Worm (Caenorhabditis elegans) whole organism, midembryonic: Measurements from ENCODE around the gene K03H9.3.

Source experiments
- T22C8.4 ChIP-seq: fragments of 200-800 bp; sonication (Bioruptor generic); IDR thresholded peaks from 2 replicates; pipeline ENCODE4 v1.3.6; 2022; ENCODE audit warnings: missing genetic modification characterization, missing compliant biosample characterization
- cog-1 ChIP-seq: sonication (generic microtip); optimal IDR thresholded peaks from 2 replicates; lab custom pipeline; 2016; ENCODE audit warnings: missing genetic modification characterization, missing compliant biosample characterization
- flt-1 ChIP-seq: fragments of 200-800 bp; sonication (Bioruptor generic); IDR thresholded peaks from 2 replicates; pipeline ENCODE4 v1.3.6; 2022; ENCODE audit warnings: missing genetic modification characterization, missing compliant biosample characterization
- klf-2 ChIP-seq: fragments of 200-800 bp; sonication (Bioruptor generic); conservative IDR thresholded peaks from 2 replicates; pipeline ENCODE4 v1.3.6; 2022; ENCODE audit warnings: missing genetic modification reagents, missing genetic modification characterization, missing compliant biosample characterization
- med-1 ChIP-seq: sonication (generic microtip); optimal IDR thresholded peaks from 2 replicates; lab custom pipeline; 2017; ENCODE audit warnings: missing genetic modification characterization, mild to moderate bottlenecking, missing compliant biosample characterization, antibody characterized with exemption, missing genetic modification reagents; ENCODE audit not compliant: insufficient read depth
- ref-1 ChIP-seq: fragments of 200-800 bp; sonication (Bioruptor generic); conservative IDR thresholded peaks from 2 replicates; pipeline ENCODE4 v1.3.6; 2022; ENCODE audit warnings: missing genetic modification reagents, missing genetic modification characterization, missing compliant biosample characterization
- tab-1 ChIP-seq: fragments of 200-800 bp; sonication (Bioruptor generic); IDR thresholded peaks from 2 replicates; pipeline ENCODE4 v1.3.6; 2022; ENCODE audit warnings: missing genetic modification characterization, missing compliant biosample characterization
- ztf-23 ChIP-seq: fragments of 200-800 bp; sonication (Bioruptor generic); IDR thresholded peaks from 2 replicates; pipeline ENCODE4 v1.3.6; 2022; ENCODE audit warnings: missing genetic modification reagents, missing genetic modification characterization, missing compliant biosample characterization
- ztf-29 ChIP-seq: fragments of 200-800 bp; sonication (Bioruptor generic); IDR thresholded peaks from 2 replicates; pipeline ENCODE4 v1.3.6; 2022; ENCODE audit warnings: missing genetic modification reagents, missing genetic modification characterization, missing compliant biosample characterization

Gene K03H9.3

DNA sequence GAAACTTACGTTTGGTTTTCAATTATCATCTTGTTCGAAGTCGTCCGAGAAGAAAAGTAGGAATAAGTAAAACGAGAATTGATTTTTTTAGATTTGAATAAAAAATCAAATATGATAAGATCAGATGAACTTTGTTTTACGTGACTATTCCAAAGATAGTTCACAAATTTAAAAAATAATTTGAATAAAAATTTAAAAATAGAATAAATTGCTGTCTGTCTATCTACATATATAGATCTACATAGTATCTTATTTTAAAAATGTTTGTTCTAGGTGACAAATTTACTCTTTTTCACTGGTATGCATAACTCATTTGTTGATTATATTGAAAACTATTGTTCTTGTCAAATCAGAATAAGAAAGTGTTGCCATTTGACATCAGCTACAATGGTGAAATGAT lies 35.0 kb upstream of the K03H9.3 start, which contains the start of gene F58F12.2:
Gene F58F12.2, minus strand, starts transcription at position 101 of the 400 bp plus-strand sequence.
- TF ChIP-seq T22C8.4 (GFP tag; lab: Robert Waterston, UW) = no peak
- TF ChIP-seq med-1 (GFP tag; lab: Kevin White, UChicago) = no peak
- no peak for TF ChIP-seq cog-1 (tag; lab: Kevin White, UChicago)
- TF ChIP-seq klf-2 (GFP tag; lab: Robert Waterston, UW) = no peak
- no peak for TF ChIP-seq ztf-23 (GFP tag; lab: Robert Waterston, UW)

DNA sequence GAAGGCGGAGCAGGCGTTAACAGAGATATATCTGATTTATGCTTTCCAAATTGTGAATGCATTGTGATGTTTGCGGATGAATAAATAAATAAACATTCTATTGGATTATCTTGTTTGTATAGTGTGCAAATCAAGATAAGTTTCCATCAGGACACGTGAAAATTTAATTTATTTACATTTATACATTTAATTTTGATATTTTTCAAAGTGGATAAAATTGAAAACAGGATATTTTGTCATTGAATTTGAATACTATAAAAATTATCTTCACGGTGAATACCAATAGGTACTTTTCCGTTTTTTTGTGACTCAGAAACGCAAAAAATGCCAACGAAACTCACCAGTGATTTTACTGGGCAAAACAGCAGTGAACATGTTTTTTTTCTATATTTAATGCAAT lies 31.7 kb upstream of the K03H9.3 start, which contains the start of gene F58F12.3:
Gene F58F12.3, minus strand, starts transcription at position 101 of the 400 bp plus-strand sequence.
- TF ChIP-seq tab-1 (GFP tag; lab: Robert Waterston, UW) (no peak), med-1 (GFP tag; lab: Kevin White, UChicago) (no peak), T22C8.4 (GFP tag; lab: Robert Waterston, UW) (no peak), ref-1 (no peak), ztf-23 (GFP tag; lab: Robert Waterston, UW) (no peak)

DNA sequence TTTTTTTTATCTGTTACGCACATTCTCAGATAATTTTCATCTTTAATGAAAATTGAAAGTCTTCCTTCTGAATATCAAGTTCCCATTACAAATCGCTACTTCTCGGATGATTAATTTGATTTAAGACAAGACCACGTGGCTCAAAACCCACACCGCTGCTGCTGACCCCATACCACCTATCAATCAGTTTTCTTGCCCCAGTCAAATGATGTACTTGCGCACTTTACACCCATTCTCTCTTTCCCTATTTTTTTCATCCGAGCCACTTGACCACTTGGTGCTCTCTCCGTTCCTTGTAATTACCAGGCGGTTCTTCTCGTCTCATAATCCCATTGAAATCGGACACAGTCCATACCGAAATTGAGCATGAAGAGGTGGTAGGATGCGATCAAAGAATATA lies 28.9 kb upstream of the K03H9.3 start:
- TF ChIP-seq tab-1 (GFP tag; lab: Robert Waterston, UW) = no peak
- no peak for TF ChIP-seq ztf-23 (GFP tag; lab: Robert Waterston, UW)
- no peak for TF ChIP-seq flt-1 (GFP tag; lab: Robert Waterston, UW)
- no peak for TF ChIP-seq cog-1 (tag; lab: Kevin White, UChicago)
- TF ChIP-seq med-1 (GFP tag; lab: Kevin White, UChicago) = no peak
- TF ChIP-seq klf-2 (GFP tag; lab: Robert Waterston, UW) = no peak
- TF ChIP-seq ref-1 = no peak
- TF ChIP-seq ztf-29 (GFP tag; lab: Robert Waterston, UW) = no peak
- TF ChIP-seq T22C8.4 (GFP tag; lab: Robert Waterston, UW) = no peak

DNA sequence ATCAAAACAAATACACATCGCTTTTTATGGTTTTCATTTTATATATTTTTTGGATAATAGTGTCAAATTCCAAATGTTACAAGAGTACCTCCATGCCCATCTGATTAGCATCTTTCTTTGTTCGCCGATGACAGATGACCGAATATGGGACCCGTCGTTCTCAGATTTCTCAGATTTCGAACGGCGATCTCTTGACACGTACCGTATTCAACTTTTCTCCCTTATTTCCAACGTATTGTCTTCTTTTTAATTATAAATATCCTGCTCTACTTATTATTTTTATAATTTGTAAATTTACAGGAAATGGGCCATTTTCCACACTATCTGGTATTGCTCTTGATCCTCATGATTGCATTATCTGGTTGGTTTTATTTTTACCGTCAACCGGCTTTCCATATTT lies 24.5 kb upstream of the K03H9.3 start, which contains the start of gene zig-10:
Gene zig-10, plus strand, starts transcription at position 301 of the 400 bp plus-strand sequence.
- TF ChIP-seq ref-1 (no peak), med-1 (GFP tag; lab: Kevin White, UChicago) (no peak), tab-1 (GFP tag; lab: Robert Waterston, UW) (no peak), T22C8.4 (GFP tag; lab: Robert Waterston, UW) (no peak), klf-2 (GFP tag; lab: Robert Waterston, UW) (no peak), flt-1 (GFP tag; lab: Robert Waterston, UW) (no peak), ztf-29 (GFP tag; lab: Robert Waterston, UW) (no peak), ztf-23 (GFP tag; lab: Robert Waterston, UW) (no peak), cog-1 (tag; lab: Kevin White, UChicago) (no peak)

DNA sequence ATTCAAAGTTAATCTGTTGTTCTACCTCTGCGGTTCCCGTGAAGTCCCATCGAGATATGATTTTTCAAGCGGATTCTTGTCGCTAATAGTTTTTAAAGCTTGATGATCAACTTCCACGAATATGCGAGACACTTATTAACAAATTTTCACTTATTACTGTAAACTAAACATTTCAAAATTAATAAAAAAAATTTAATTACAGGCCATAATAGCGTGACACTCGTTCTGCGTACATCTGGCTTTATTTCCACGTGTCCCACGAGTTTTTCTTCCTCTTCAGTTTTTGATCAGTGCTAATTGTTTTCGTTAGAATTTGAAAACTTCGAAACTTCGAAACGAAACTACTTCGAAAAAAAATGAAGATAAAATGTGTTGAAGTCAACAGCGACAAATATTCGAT lies 21.3 kb upstream of the K03H9.3 start, which contains the start of gene btb-2:
Gene btb-2, plus strand, starts transcription at position 301 of the 400 bp plus-strand sequence.
- no peak for TF ChIP-seq med-1 (GFP tag; lab: Kevin White, UChicago)
- TF ChIP-seq ztf-29 (GFP tag; lab: Robert Waterston, UW) = no peak
- TF ChIP-seq T22C8.4 (GFP tag; lab: Robert Waterston, UW) = no peak
- no peak for TF ChIP-seq ztf-23 (GFP tag; lab: Robert Waterston, UW)
- TF ChIP-seq flt-1 (GFP tag; lab: Robert Waterston, UW) = no peak
- TF ChIP-seq tab-1 (GFP tag; lab: Robert Waterston, UW) = no peak
- TF ChIP-seq cog-1 (tag; lab: Kevin White, UChicago) = no peak
- no peak for TF ChIP-seq ref-1
- TF ChIP-seq klf-2 (GFP tag; lab: Robert Waterston, UW) = no peak

DNA sequence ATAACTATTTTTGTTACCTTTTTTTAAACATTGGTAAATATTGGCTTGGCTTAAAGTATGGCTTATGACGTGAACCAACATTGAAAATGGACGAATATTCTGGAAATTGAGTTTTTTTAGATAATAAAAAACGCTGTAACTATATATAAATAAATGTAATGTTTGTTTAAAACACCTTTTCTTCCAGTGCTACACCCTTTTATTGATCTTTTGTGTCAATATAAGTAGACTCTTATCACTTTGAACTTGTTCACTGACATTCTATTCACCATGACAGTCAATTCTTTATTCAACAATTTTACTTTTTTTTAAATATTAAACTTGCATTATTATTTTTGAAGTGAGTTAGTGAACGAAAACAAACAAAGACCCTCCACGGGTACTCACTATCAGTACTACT lies 19.7 kb upstream of the K03H9.3 start, which contains the start of gene T25D10.1:
Gene T25D10.1, plus strand, starts transcription at position 169 of the 400 bp plus-strand sequence.
- TF ChIP-seq T22C8.4 (GFP tag; lab: Robert Waterston, UW) = no peak
- TF ChIP-seq tab-1 (GFP tag; lab: Robert Waterston, UW) = no peak
- no peak for TF ChIP-seq ref-1
- no peak for TF ChIP-seq med-1 (GFP tag; lab: Kevin White, UChicago)
- TF ChIP-seq klf-2 (GFP tag; lab: Robert Waterston, UW) = no peak
- no peak for TF ChIP-seq flt-1 (GFP tag; lab: Robert Waterston, UW)
- no peak for TF ChIP-seq cog-1 (tag; lab: Kevin White, UChicago)
- no peak for TF ChIP-seq ztf-29 (GFP tag; lab: Robert Waterston, UW)
- no peak for TF ChIP-seq ztf-23 (GFP tag; lab: Robert Waterston, UW)

DNA sequence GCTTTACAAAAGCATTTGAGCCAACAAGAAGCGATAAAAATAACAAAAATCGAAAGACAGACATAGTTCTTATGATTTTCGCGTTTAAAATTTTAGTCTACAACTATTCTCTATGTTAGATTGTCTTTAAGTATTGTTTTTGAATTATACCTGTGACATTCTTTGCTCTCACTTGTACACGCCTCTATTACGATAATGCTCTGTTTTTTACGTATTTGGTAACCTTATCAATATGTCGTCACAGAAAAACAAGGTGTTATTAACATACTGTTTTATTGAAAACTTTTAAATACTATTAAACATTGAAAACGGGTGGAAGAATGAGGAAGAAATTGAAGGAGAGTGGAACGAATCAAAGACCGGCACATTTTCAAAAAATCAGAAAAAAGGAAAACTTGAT lies 15.6 kb upstream of the K03H9.3 start, which contains the start of gene spp-11:
Gene spp-11, minus strand, starts transcription at position 101 of the 400 bp plus-strand sequence.
- TF ChIP-seq ztf-29 (GFP tag; lab: Robert Waterston, UW) (no peak), tab-1 (GFP tag; lab: Robert Waterston, UW) (no peak), med-1 (GFP tag; lab: Kevin White, UChicago) (no peak), ref-1 (no peak)

DNA sequence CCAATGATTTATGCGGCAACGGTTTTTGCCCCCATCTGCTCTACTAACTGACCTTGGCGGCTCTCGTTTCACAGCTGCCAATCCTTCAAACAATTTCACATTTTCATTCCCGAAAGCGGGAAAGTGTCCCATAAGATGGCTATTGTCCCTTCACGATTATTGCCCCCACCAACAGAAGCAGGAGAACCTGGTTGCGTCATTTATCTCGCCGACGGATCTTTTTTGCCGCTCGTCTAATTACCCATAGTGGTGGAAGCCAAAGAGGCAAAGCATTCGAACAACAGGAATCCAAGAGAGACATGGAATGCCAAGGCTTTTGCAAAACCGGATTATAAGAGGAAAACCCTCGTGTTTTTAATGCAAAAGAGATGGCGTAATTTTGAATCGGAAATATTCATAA lies 13.8 kb upstream of the K03H9.3 start:
- TF ChIP-seq klf-2 (GFP tag; lab: Robert Waterston, UW) (no peak), ztf-29 (GFP tag; lab: Robert Waterston, UW) (0 out of 2 replicates have a peak, but pooled peaks have one; percentile 47), flt-1 (GFP tag; lab: Robert Waterston, UW) (no peak), med-1 (GFP tag; lab: Kevin White, UChicago) (no peak), T22C8.4 (GFP tag; lab: Robert Waterston, UW) (no peak), cog-1 (tag; lab: Kevin White, UChicago) (no peak), tab-1 (GFP tag; lab: Robert Waterston, UW) (no peak), ref-1 (no peak), ztf-23 (GFP tag; lab: Robert Waterston, UW) (peak; percentile 33; the same call in 1 of the 2 replicates)

DNA sequence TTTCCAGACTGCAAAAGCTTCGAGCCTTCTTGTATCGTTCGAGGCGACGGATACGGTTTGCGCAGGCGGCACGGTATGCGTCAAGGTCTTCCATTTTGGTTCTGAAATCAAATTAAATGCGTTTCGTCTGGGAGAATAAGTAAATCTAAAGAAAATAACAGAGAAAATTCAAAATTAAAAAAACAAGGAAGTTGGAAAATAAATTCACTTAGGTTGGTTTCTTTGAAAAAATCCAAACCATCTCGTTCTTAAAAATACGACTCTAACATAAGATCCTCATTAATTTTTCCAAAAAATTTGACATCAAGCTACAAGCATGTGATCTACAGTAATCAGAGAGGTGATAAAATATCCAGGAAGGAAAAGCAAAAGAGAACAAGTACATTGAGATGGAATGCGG lies 12.7 kb upstream of the K03H9.3 start, which contains the start of gene T25D10.4:
Gene T25D10.4, minus strand, starts transcription at position 101 of the 400 bp plus-strand sequence.
- TF ChIP-seq ref-1 (no peak), tab-1 (GFP tag; lab: Robert Waterston, UW) (no peak), med-1 (GFP tag; lab: Kevin White, UChicago) (no peak), klf-2 (GFP tag; lab: Robert Waterston, UW) (no peak), ztf-23 (GFP tag; lab: Robert Waterston, UW) (no peak)
